Worm (Caenorhabditis elegans): ENCODE measurements around the gene Y17G7B.22.

Gene Y17G7B.22

DNA sequence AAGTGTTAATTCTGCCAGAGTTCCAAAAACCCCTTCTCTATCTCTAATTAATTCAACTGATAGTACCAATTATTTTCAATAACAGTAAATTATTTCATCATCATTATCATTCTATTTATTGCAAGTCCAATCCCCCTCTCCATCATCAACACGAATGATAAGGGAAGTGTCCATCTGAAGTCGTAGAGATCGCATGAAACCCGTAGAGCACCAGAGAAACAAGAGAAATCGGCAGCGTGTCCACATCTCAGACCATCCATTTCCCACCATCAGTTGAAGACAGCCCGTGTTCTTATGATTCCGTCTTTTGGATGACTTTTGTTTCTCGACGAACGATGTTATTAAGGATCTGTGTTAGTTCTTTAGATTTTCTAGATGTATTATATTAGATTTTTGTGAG lies 14.3 kb upstream of the Y17G7B.22 start:
- peak; percentile 70 for TF ChIP-seq nhr-23 (tag; optimal IDR thresholded peaks at IDR 0.05)
- TF ChIP-seq nhr-12 (tag; optimal IDR thresholded peaks at IDR 0.05) = no peak
- TF ChIP-seq elt-2 (tag; optimal IDR thresholded peaks at IDR 0.05) = no peak
- TF ChIP-seq nhr-43 (tag; optimal IDR thresholded peaks at IDR 0.05; ENCODE audit: poor library complexity, severe bottlenecking) = peak; percentile 33
- no peak for TF ChIP-seq nhr-11 (tag; optimal IDR thresholded peaks at IDR 0.05)
- peak in 2 of 3 experiments; percentile 40 to 85 for TF ChIP-seq elt-3 (tag; optimal IDR thresholded peaks at IDR 0.05)
- TF ChIP-seq elt-1 (tag; optimal IDR thresholded peaks at IDR 0.05) = no peak
- TF ChIP-seq ztf-4 (tag; optimal IDR thresholded peaks at IDR 0.05) = no peak
- TF ChIP-seq ceh-28 (tag; optimal IDR thresholded peaks at IDR 0.05) = no peak

DNA sequence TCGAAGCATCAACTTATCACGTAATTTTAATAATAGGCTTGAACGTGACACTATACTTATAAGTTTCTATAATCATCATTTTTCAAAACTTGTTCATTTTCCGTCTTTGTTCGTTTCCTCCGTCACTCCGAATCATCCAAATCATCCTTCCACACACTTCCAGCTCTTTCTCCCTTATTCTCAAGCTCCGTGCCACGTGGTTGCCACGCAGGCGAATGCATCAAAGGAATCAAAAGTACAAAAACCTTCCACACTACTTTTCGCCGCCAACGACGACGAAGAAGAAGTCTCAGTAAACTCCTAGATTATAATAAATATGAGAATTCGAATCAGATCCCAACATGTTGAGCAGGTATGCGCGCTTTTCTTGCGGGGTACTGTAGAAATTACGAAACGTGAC lies 13.7 kb upstream of the Y17G7B.22 start:
- TF ChIP-seq ama-1 (optimal IDR thresholded peaks at IDR 0.05) (peak; percentile 70), nhr-237 (tag; optimal IDR thresholded peaks at IDR 0.05) (no peak)

DNA sequence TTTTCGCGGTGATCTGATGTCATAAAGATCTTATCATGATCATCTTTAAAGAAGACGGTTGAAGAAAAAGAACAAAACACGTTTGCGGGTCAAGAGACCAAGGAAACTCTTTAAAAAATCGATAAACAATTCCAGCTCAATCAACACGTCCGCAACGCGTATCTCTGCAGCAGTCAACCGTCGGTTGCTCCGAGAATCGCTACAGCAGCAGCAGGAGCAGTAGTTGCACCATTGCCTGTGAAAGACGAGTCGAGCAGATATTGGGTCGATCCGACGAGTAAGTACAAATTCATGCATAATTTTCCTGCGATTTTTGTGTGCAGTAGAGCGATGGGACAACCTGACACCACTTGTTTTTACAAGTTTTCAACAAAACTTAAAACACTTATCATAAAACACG lies 13.3 kb upstream of the Y17G7B.22 start:
- TF ChIP-seq nfya-1 (tag; optimal IDR thresholded peaks at IDR 0.05; ENCODE audit: insufficient read depth) (peak; percentile 6), ama-1 (optimal IDR thresholded peaks at IDR 0.05) (peak; percentile 78), nhr-43 (tag; optimal IDR thresholded peaks at IDR 0.05; ENCODE audit: poor library complexity, severe bottlenecking) (peak; percentile 32), pqm-1 (tag; optimal IDR thresholded peaks at IDR 0.05) (no peak)

DNA sequence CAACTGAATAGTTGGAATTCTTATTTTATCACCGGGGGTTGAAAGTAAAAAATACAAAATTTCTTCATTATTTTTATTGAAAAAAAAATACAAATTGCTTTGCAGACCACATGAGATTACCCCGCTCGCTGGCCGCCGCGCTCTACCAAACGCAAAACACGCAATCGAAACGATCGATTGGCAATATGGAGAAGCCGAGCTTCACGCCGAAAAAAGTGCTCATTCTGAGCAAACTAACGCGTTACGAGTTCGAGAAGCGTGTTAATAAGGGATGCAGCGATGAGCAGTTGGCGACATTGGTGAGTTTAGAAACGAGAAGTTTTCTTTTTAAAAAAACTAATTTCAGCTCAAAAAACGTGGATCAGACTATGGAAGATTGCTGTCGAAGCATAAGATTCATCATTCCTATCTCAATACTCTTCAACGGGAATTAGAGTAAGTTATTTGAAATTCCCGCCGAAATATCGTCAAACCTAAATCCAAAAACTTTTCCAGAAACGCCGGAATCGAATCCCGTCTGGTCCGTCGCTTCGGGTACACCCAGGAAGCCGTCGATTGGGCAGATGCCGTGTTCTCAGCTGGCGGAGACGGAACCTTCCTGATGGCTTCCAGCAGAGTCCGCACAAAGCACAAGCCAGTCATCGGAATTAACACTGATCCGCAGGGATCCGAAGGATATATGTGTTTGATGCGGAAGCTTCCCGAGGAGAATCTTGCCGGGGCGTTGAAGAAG lies 12.3 kb upstream of the Y17G7B.22 start:
- TF ChIP-seq tbx-2 (tag; optimal IDR thresholded peaks at IDR 0.05) = no peak
- TF ChIP-seq egl-27 (tag; optimal IDR thresholded peaks at IDR 0.05) = no peak
- no peak for TF ChIP-seq jun-1 (tag; optimal IDR thresholded peaks at IDR 0.05)
- TF ChIP-seq unc-62 (GFP tag; optimal IDR thresholded peaks at IDR 0.05) = no peak
- no peak for TF ChIP-seq ceh-82 (tag; optimal IDR thresholded peaks at IDR 0.05)
- TF ChIP-seq hmg-11 (tag; optimal IDR thresholded peaks at IDR 0.05) = no peak
- no peak for TF ChIP-seq ztf-11 (tag; optimal IDR thresholded peaks at IDR 0.05)
- no peak for TF ChIP-seq ZK546.5 (tag; optimal IDR thresholded peaks at IDR 0.05)
- TF ChIP-seq lin-15B (tag; optimal IDR thresholded peaks at IDR 0.05) = no peak
- TF ChIP-seq elt-2 (tag; optimal IDR thresholded peaks at IDR 0.05) = no peak
- no peak for TF ChIP-seq nhr-67 (tag; optimal IDR thresholded peaks at IDR 0.05)
- TF ChIP-seq nhr-43 (tag; optimal IDR thresholded peaks at IDR 0.05; ENCODE audit: poor library complexity, severe bottlenecking) = peak; percentile 58
- no peak for TF ChIP-seq daf-12 (tag; optimal IDR thresholded peaks at IDR 0.05)
- peak; percentile 36 for TF ChIP-seq lsy-12 (tag; optimal IDR thresholded peaks at IDR 0.05)
- TF ChIP-seq fos-1 (tag; optimal IDR thresholded peaks at IDR 0.05) = no peak
- no peak for TF ChIP-seq nhr-12 (tag; optimal IDR thresholded peaks at IDR 0.05)
- no peak for TF ChIP-seq pha-4 (tag; optimal IDR thresholded peaks at IDR 0.05)
- no peak for TF ChIP-seq nhr-77 (tag; optimal IDR thresholded peaks at IDR 0.05)
- TF ChIP-seq fkh-2 (tag; optimal IDR thresholded peaks at IDR 0.05) = no peak
- no peak for TF ChIP-seq nhr-23 (tag; optimal IDR thresholded peaks at IDR 0.05)
- no peak for TF ChIP-seq nhr-25 (tag; optimal IDR thresholded peaks at IDR 0.05)
- peak; percentile 67 for TF ChIP-seq ama-1 (optimal IDR thresholded peaks at IDR 0.05)

DNA sequence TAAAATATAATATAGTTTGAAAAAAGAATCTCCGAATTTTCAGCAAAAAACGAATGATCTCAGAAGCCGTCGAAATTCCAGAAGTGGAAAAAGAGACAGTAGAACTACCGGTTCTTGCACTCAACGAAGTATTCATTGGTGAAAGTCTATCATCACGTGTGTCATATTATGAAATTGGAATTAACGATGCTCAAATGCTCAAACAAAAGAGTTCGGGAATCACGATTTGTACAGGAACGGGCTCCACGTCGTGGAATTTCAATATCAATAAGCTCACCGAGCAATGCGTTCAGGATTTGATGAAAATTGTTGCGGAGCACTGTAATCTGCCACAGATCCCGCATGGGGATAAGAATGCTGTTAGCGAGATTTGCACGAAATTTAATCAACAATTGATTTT lies 9.5 kb upstream of the Y17G7B.22 start:
- no peak for TF ChIP-seq elt-2 (tag; optimal IDR thresholded peaks at IDR 0.05)
- TF ChIP-seq nhr-23 (tag; optimal IDR thresholded peaks at IDR 0.05) = no peak
- no peak for TF ChIP-seq daf-12 (tag; optimal IDR thresholded peaks at IDR 0.05)
- peak; percentile 83 for TF ChIP-seq ama-1 (optimal IDR thresholded peaks at IDR 0.05)
- peak; percentile 33 for TF ChIP-seq nhr-43 (tag; optimal IDR thresholded peaks at IDR 0.05; ENCODE audit: poor library complexity, severe bottlenecking)
- peak; percentile 35 for TF ChIP-seq lsy-12 (tag; optimal IDR thresholded peaks at IDR 0.05)
- no peak for TF ChIP-seq nhr-77 (tag; optimal IDR thresholded peaks at IDR 0.05)
- no peak for TF ChIP-seq nhr-12 (tag; optimal IDR thresholded peaks at IDR 0.05)

DNA sequence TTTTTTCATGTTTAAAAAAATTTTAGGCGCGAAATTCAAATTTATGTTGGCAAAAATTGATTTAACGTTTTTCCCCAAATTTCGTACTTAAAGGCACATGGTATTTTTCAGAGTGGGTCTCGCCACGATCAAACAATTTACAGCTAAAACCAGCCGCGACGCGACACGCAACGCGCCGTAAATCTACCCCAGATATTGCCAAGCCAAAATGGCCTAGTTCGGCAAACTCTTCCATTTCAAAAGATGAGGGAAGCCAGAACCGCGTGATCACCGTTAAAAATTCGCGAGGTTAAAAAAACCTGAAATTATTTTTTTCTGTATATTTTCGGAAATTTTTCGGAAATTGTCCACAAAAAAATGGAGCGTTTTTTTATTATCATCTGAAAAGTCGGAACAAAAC lies 8.0 kb upstream of the Y17G7B.22 start:
- TF ChIP-seq fos-1 (tag; optimal IDR thresholded peaks at IDR 0.05) = no peak
- TF ChIP-seq nhr-23 (tag; optimal IDR thresholded peaks at IDR 0.05) = no peak
- TF ChIP-seq egl-27 (tag; optimal IDR thresholded peaks at IDR 0.05) = no peak
- no peak for TF ChIP-seq egl-5 (tag; optimal IDR thresholded peaks at IDR 0.05)
- no peak for TF ChIP-seq lin-39 (tag; optimal IDR thresholded peaks at IDR 0.05)
- TF ChIP-seq nhr-67 (tag; optimal IDR thresholded peaks at IDR 0.05) = no peak
- no peak for TF ChIP-seq nhr-11 (tag; optimal IDR thresholded peaks at IDR 0.05)
- TF ChIP-seq nfya-1 (tag; optimal IDR thresholded peaks at IDR 0.05; ENCODE audit: insufficient read depth) = no peak
- no peak for TF ChIP-seq hmg-11 (tag; optimal IDR thresholded peaks at IDR 0.05)
- TF ChIP-seq pha-4 (tag; optimal IDR thresholded peaks at IDR 0.05) = no peak
- TF ChIP-seq mdl-1 (tag; optimal IDR thresholded peaks at IDR 0.05) = no peak
- peak; percentile 51 for TF ChIP-seq lsy-12 (tag; optimal IDR thresholded peaks at IDR 0.05)
- TF ChIP-seq ZK546.5 (tag; optimal IDR thresholded peaks at IDR 0.05) = no peak
- TF ChIP-seq ztf-11 (tag; optimal IDR thresholded peaks at IDR 0.05) = no peak
- no peak for TF ChIP-seq ceh-16 (tag; optimal IDR thresholded peaks at IDR 0.05)
- no peak for TF ChIP-seq unc-39 (tag; optimal IDR thresholded peaks at IDR 0.05)
- TF ChIP-seq ama-1 (optimal IDR thresholded peaks at IDR 0.05) = peak; percentile 65
- no peak for TF ChIP-seq lin-15B (tag; optimal IDR thresholded peaks at IDR 0.05)
- peak; percentile 74 for TF ChIP-seq nhr-43 (tag; optimal IDR thresholded peaks at IDR 0.05; ENCODE audit: poor library complexity, severe bottlenecking)

All from whole organism, L3 larva.